Worm (Caenorhabditis elegans) whole organism, L3 larva: ENCODE measurements around the gene F23D12.2.

Experiments used
- R02D3.7 ChIP-seq: fragments of 150-350 bp; optimal IDR thresholded peaks from 2 replicates; lab custom pipeline; 2014; ENCODE audit warnings: missing biosample characterization, missing genetic modification characterization
- ZK546.5 ChIP-seq: sonication (generic microtip); optimal IDR thresholded peaks from 2 replicates; lab custom pipeline; 2017; ENCODE audit warnings: missing biosample characterization, missing genetic modification characterization
- ama-1 ChIP-seq: fragments of 150-350 bp; optimal IDR thresholded peaks from 2 replicates; lab custom pipeline; 2018
- ceh-82 ChIP-seq: fragments of 150-350 bp; optimal IDR thresholded peaks from 2 replicates; lab custom pipeline; 2014; ENCODE audit warnings: missing biosample characterization, missing genetic modification characterization
- ceh-9 ChIP-seq: sonication (generic microtip); optimal IDR thresholded peaks from 2 replicates; lab custom pipeline; 2018; ENCODE audit warnings: missing biosample characterization, missing genetic modification characterization
- daf-12 ChIP-seq: fragments of 150-350 bp; optimal IDR thresholded peaks from 2 replicates; lab custom pipeline; 2014; ENCODE audit warnings: missing biosample characterization, missing genetic modification reagents, missing genetic modification characterization
- egl-27 ChIP-seq: sonication (generic microtip); optimal IDR thresholded peaks from 4 replicates; lab custom pipeline; 2017; ENCODE audit warnings: missing biosample characterization, missing genetic modification reagents, missing genetic modification characterization
- elt-1 ChIP-seq: fragments of 150-350 bp; optimal IDR thresholded peaks from 2 replicates; lab custom pipeline; 2014; ENCODE audit warnings: missing biosample characterization, missing genetic modification characterization
- elt-2 ChIP-seq: sonication (generic microtip); optimal IDR thresholded peaks from 2 replicates; lab custom pipeline; 2016; ENCODE audit warnings: missing genetic modification reagents, mild to moderate bottlenecking, missing genetic modification characterization, missing compliant biosample characterization
- fkh-10 ChIP-seq: sonication (generic microtip); optimal IDR thresholded peaks from 2 replicates; lab custom pipeline; 2017; ENCODE audit warnings: missing biosample characterization, missing genetic modification reagents, missing genetic modification characterization
- fkh-2 ChIP-seq: fragments of 150-350 bp; optimal IDR thresholded peaks from 2 replicates; lab custom pipeline; 2014; ENCODE audit warnings: missing biosample characterization, missing genetic modification reagents, missing genetic modification characterization
- fos-1 ChIP-seq: fragments of 150-350 bp; optimal IDR thresholded peaks from 2 replicates; lab custom pipeline; 2014; ENCODE audit warnings: missing biosample characterization, missing genetic modification characterization
- hmg-11 ChIP-seq: sonication (generic microtip); optimal IDR thresholded peaks from 2 replicates; lab custom pipeline; 2016; ENCODE audit warnings: missing genetic modification characterization, missing compliant biosample characterization
- lin-39 ChIP-seq: fragments of 150-350 bp; optimal IDR thresholded peaks from 2 replicates; lab custom pipeline; 2018; ENCODE audit warnings: missing biosample characterization, missing genetic modification reagents, missing genetic modification characterization
- lsy-12 ChIP-seq: sonication (generic microtip); optimal IDR thresholded peaks from 2 replicates; lab custom pipeline; 2016; ENCODE audit warnings: mild to moderate bottlenecking, missing genetic modification characterization, missing compliant biosample characterization
- mdl-1 ChIP-seq: fragments of 150-350 bp; optimal IDR thresholded peaks from 2 replicates; lab custom pipeline; 2014; ENCODE audit warnings: missing biosample characterization, missing genetic modification characterization
- mml-1 ChIP-seq: fragments of 150-350 bp; sonication (generic microtip); optimal IDR thresholded peaks from 3 replicates; lab custom pipeline; 2014; ENCODE audit warnings: missing biosample characterization, missing genetic modification characterization
- nhr-12 ChIP-seq: fragments of 150-350 bp; optimal IDR thresholded peaks from 2 replicates; lab custom pipeline; 2014; ENCODE audit warnings: missing biosample characterization, missing genetic modification characterization
- nhr-23 ChIP-seq: fragments of 150-350 bp; optimal IDR thresholded peaks from 2 replicates; lab custom pipeline; 2014; ENCODE audit warnings: missing biosample characterization, missing genetic modification reagents, missing genetic modification characterization
- nhr-25 ChIP-seq: sonication (generic microtip); optimal IDR thresholded peaks from 2 replicates; lab custom pipeline; 2017; ENCODE audit warnings: missing biosample characterization, missing genetic modification characterization
- nhr-28 ChIP-seq: fragments of 150-350 bp; optimal IDR thresholded peaks from 2 replicates; lab custom pipeline; 2014; ENCODE audit warnings: missing biosample characterization, missing genetic modification characterization
- nhr-43 ChIP-seq: sonication (generic microtip); optimal IDR thresholded peaks from 2 replicates; lab custom pipeline; 2016; ENCODE audit warnings: mild to moderate bottlenecking, missing genetic modification characterization, missing compliant biosample characterization; ENCODE audit not compliant: poor library complexity, severe bottlenecking
- nhr-67 ChIP-seq: fragments of 150-350 bp; optimal IDR thresholded peaks from 2 replicates; lab custom pipeline; 2014; ENCODE audit warnings: missing biosample characterization, missing genetic modification characterization
- nhr-76 ChIP-seq: fragments of 150-350 bp; sonication (generic microtip); optimal IDR thresholded peaks from 5 replicates; lab custom pipeline; 2014; ENCODE audit warnings: missing biosample characterization, missing genetic modification characterization
- nhr-77 ChIP-seq: fragments of 150-350 bp; optimal IDR thresholded peaks from 2 replicates; lab custom pipeline; 2014; ENCODE audit warnings: missing biosample characterization, missing genetic modification characterization
- pha-4 ChIP-seq: fragments of 150-350 bp; optimal IDR thresholded peaks from 2 replicates; lab custom pipeline; 2014; ENCODE audit warnings: missing biosample characterization, missing genetic modification reagents, missing genetic modification characterization
- sea-2 ChIP-seq: fragments of 150-350 bp; sonication (generic microtip); optimal IDR thresholded peaks from 4 replicates; lab custom pipeline; 2014; ENCODE audit warnings: missing biosample characterization, missing genetic modification reagents, missing genetic modification characterization
- skn-1 ChIP-seq: fragments of 150-350 bp; optimal IDR thresholded peaks from 2 replicates; lab custom pipeline; 2014; ENCODE audit warnings: missing biosample characterization, missing genetic modification characterization
- tbx-2 ChIP-seq: sonication (generic microtip); optimal IDR thresholded peaks from 2 replicates; lab custom pipeline; 2016; ENCODE audit warnings: mild to moderate bottlenecking, missing genetic modification characterization, missing compliant biosample characterization
- unc-39 ChIP-seq: sonication (generic microtip); optimal IDR thresholded peaks from 4 replicates; lab custom pipeline; 2017; ENCODE audit warnings: missing biosample characterization, missing genetic modification characterization
- ztf-4 ChIP-seq: fragments of 150-350 bp; optimal IDR thresholded peaks from 2 replicates; lab custom pipeline; 2014; ENCODE audit warnings: missing biosample characterization, missing genetic modification characterization

The F23D12.2 gene

ce11 chrX:14395267-14395666, 26.1 kb downstream of the F23D12.2 start, which contains the start of gene Y60A9.1:
Gene Y60A9.1, minus strand, starts transcription at chrX:14395367.
- TF ChIP-seq ceh-82 (tag; lab: Kevin White, UChicago) (no peak), unc-39 (tag; lab: Kevin White, UChicago) (no peak), nhr-67 (tag; lab: Kevin White, UChicago) (no peak), nhr-76 (tag; lab: Kevin White, UChicago) (no peak), ZK546.5 (tag; lab: Kevin White, UChicago) (no peak), elt-2 (tag; lab: Kevin White, UChicago) (no peak), hmg-11 (no peak), lsy-12 (tag; lab: Kevin White, UChicago) (no peak), lin-39 (tag; lab: Kevin White, UChicago) (no peak), nhr-25 (tag; lab: Kevin White, UChicago) (no peak), R02D3.7 (tag; lab: Kevin White, UChicago) (no peak), ama-1 (lab: Kevin White, UChicago) (no peak), pha-4 (tag; lab: Kevin White, UChicago) (no peak), daf-12 (tag; lab: Kevin White, UChicago) (no peak)

DNA sequence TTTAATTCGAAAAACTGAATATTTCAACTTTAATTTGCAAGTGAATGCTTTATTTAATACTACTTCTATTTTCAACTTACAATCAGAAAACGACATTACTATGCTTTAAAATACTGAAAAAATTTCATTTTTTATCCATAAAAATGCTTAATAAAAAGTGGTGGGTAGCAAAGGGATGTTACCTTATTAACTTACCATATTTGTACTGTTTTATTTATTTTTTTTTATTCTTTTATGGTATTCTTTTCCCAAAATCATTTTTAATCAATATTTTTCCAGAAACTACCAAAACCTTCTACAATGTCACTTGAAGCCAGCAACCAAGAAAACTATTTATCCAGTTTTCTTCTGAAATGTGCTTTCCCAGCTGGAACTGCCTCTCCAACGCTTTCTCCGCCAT, 38.4 kb downstream of the F23D12.2 start, which contains the start of gene Y60A9.3:
Y60A9.3 (plus strand) TSS at position 301 of the 400 bp plus-strand sequence.
- no peak for TF ChIP-seq fos-1 (tag; lab: Kevin White, UChicago)
- TF ChIP-seq fkh-2 (tag; lab: Kevin White, UChicago), result no peak
- no peak for TF ChIP-seq nhr-23
- no peak for TF ChIP-seq pha-4 (tag; lab: Kevin White, UChicago)
- TF ChIP-seq ceh-9 (tag; lab: Kevin White, UChicago), result no peak
- no peak for TF ChIP-seq nhr-77
- TF ChIP-seq ama-1 (lab: Kevin White, UChicago), result no peak
- TF ChIP-seq nhr-28 (tag; lab: Kevin White, UChicago), result no peak
- no peak for TF ChIP-seq elt-1
- no peak for TF ChIP-seq nhr-76 (tag; lab: Kevin White, UChicago)
- TF ChIP-seq daf-12 (tag; lab: Kevin White, UChicago), result no peak
- no peak for TF ChIP-seq nhr-43 (tag; lab: Kevin White, UChicago)
- TF ChIP-seq skn-1 (tag; lab: Kevin White, UChicago), result no peak
- TF ChIP-seq R02D3.7 (tag; lab: Kevin White, UChicago), result no peak
- TF ChIP-seq unc-39 (tag; lab: Kevin White, UChicago), result no peak
- no peak for TF ChIP-seq fkh-10 (GFP tag; lab: Kevin White, UChicago)
- TF ChIP-seq sea-2 (GFP tag; lab: Kevin White, UChicago), result no peak
- TF ChIP-seq tbx-2 (tag; lab: Kevin White, UChicago), result no peak
- TF ChIP-seq ztf-4 (tag; lab: Kevin White, UChicago), result no peak
- TF ChIP-seq, all 47 proteins: peak for 0

DNA sequence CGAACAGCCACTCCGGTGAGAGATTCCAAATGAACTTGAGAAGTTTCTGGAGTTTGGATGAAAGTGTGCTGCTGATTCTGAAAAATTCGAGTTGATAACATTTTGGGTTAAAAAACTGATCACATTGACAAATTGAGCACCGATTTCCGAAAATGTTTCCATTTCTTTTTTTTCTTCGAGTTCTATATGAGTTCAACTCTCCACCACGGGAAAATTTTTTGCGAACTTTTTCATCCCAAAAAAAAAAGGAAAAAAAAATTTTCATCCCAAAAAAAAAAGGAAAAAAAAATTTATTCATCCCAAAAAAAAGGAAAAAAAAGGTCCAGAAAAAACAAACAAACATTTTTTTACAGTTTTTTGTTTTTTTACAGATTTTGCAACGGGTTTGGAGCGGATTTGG, 44.2 kb downstream of the F23D12.2 start, which contains the start of gene Y60A9A.1:
Y60A9A.1 (minus strand) TSS at position 101 of the 400 bp plus-strand sequence.
- TF ChIP-seq nhr-23, result no peak
- TF ChIP-seq unc-39 (tag; lab: Kevin White, UChicago), result no peak
- no peak for TF ChIP-seq fos-1 (tag; lab: Kevin White, UChicago)
- TF ChIP-seq mdl-1 (tag; lab: Kevin White, UChicago), result no peak
- no peak for TF ChIP-seq nhr-12 (tag; lab: Kevin White, UChicago)
- no peak for TF ChIP-seq ama-1 (lab: Kevin White, UChicago)
- TF ChIP-seq mml-1 (tag; lab: Kevin White, UChicago), result no peak
- no peak for TF ChIP-seq egl-27
- TF ChIP-seq nhr-76 (tag; lab: Kevin White, UChicago), result no peak
- TF ChIP-seq, all 47 proteins: peak for 0

DNA sequence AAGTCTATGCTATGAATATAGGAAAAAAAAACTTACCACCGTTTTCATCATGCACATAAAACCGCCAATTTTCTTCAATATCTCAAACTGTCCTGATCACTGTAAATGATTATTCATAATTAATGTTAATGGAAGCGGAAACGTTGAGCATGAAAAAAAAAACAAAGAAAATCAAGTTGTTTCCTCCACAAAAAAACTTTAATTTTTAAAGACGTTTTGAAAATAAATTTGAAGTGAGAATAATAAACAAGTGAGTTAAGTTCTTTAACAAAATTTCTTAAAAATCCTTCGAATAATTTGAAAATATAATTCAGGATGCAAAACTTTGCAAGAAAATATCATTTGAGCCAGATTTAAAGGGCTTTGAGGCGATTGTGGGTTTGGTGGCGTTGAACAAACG, 51.1 kb downstream of the F23D12.2 start, which contains the start of gene irk-3:
irk-3 (minus strand) TSS at position 101 of the 400 bp plus-strand sequence.
- TF ChIP-seq lin-39 (tag; lab: Kevin White, UChicago), result no peak
- TF ChIP-seq unc-39 (tag; lab: Kevin White, UChicago), result no peak
- TF ChIP-seq mdl-1 (tag; lab: Kevin White, UChicago), result no peak
